Worm (Caenorhabditis elegans): Measurements from ENCODE around the gene E03H12.4.
"Not testable (repeated sequence)": the region's sequence is repeated elsewhere in the genome, so short reads cannot be mapped to it uniquely, and the experiment has no call there.

E03H12.4 gene

ce11 chrIV:5005154-5005553, 22.8 kb downstream of the E03H12.4 start:
- no peak for TF ChIP-seq ceh-8 (GFP tag; optimal IDR thresholded peaks at IDR 0.05)
- no peak for TF ChIP-seq mdl-1 (tag; optimal IDR thresholded peaks at IDR 0.05)
- no peak for TF ChIP-seq pax-3 (tag; optimal IDR thresholded peaks at IDR 0.05)
- no peak for TF ChIP-seq zag-1 (tag; optimal IDR thresholded peaks at IDR 0.05)
- TF ChIP-seq fkh-10 (GFP tag; optimal IDR thresholded peaks at IDR 0.05): no peak
- no peak for TF ChIP-seq fkh-8 (tag; optimal IDR thresholded peaks at IDR 0.05)
- TF ChIP-seq fkh-4 (tag; optimal IDR thresholded peaks at IDR 0.05; ENCODE audit: borderline replicate concordance): no peak
- TF ChIP-seq isw-1 (GFP tag; IDR thresholded peaks at IDR 0.05): no peak
- no peak for TF ChIP-seq ceh-63 (GFP tag; optimal IDR thresholded peaks at IDR 0.05)
- no peak for TF ChIP-seq ama-1 (optimal IDR thresholded peaks at IDR 0.05)

ce11 chrIV:5008378-5008777, 26.0 kb downstream of the E03H12.4 start, which contains the start of gene srm-2:
srm-2 (plus strand) TSS chrIV:5008678.
- no peak for TF ChIP-seq unc-130 (tag; optimal IDR thresholded peaks at IDR 0.05)
- no peak for TF ChIP-seq snpc-4 (tag; optimal IDR thresholded peaks at IDR 0.05)
- no peak for TF ChIP-seq ets-5 (GFP tag; IDR thresholded peaks at IDR 0.05)
- TF ChIP-seq mdl-1 (tag; optimal IDR thresholded peaks at IDR 0.05): no peak
- TF ChIP-seq lin-39 (tag; optimal IDR thresholded peaks at IDR 0.05): no peak
- no peak for TF ChIP-seq Y116A8C.19 (tag; optimal IDR thresholded peaks at IDR 0.05; ENCODE audit: borderline replicate concordance)
- no peak for TF ChIP-seq sox-4 (tag; optimal IDR thresholded peaks at IDR 0.05)
- TF ChIP-seq xbp-1 (tag; optimal IDR thresholded peaks at IDR 0.05): no peak
- no peak for TF ChIP-seq irx-1 (tag; optimal IDR thresholded peaks at IDR 0.05)
- no peak for TF ChIP-seq tlp-1 (tag; optimal IDR thresholded peaks at IDR 0.05)

DNA sequence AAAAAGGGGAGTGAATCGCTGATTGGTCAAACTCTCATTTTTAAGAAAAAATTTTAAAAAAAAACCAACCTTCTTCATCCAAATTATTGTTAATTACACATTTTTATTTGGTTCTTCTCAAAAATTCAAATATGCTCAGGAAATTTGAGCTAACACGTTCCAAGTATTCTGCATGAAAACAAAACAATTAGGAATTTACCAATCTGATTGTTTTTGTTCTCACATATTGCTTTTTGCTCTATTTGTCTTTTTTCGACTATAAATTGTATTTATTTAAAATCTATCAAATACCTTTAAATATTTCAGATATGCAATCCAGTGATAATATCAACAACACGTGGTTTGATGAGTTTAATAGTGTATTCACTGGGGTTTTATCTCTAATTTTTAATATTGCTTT, 29.8 kb downstream of the E03H12.4 start, which contains the start of gene srm-1:
srm-1 (plus strand) TSS at position 301 of the 400 bp plus-strand sequence.
- TF ChIP-seq pqm-1 (tag; optimal IDR thresholded peaks at IDR 0.05) (no peak), nhr-28 (tag; optimal IDR thresholded peaks at IDR 0.05) (no peak), snu-23 (GFP tag; optimal IDR thresholded peaks at IDR 0.05) (no peak), dsc-1 (tag; optimal IDR thresholded peaks at IDR 0.05) (no peak), nhr-76 (tag; optimal IDR thresholded peaks at IDR 0.05) (no peak)

ce11 chrIV:5016461-5016860, 34.1 kb downstream of the E03H12.4 start, which contains the start of gene ssq-4:
ssq-4 (plus strand) TSS chrIV:5016479.
- TF ChIP-seq pqm-1, hlh-4, tlp-1 (tag; optimal IDR thresholded peaks at IDR 0.05): not testable (repeated sequence)

- TF ChIP-seq lin-13 (GFP tag; optimal IDR thresholded peaks at IDR 0.05); C34B4.2 (tag; optimal IDR thresholded peaks at IDR 0.05); pax-3 (tag; optimal IDR thresholded peaks at IDR 0.05): not testable (repeated sequence)
Observed at ce11 chrIV:5017075-5017474, 34.7 kb downstream of the E03H12.4 start, which contains the start of gene T28H11.7. T28H11.7 (minus strand) TSS chrIV:5017175.

- TF ChIP-seq ztf-4 (tag; optimal IDR thresholded peaks at IDR 0.05): no peak
- TF ChIP-seq fkh-10 (GFP tag; optimal IDR thresholded peaks at IDR 0.05): no peak
- no peak for TF ChIP-seq nhr-90 (tag; optimal IDR thresholded peaks at IDR 0.05; ENCODE audit: poor library complexity)
- no peak for TF ChIP-seq pax-3 (tag; optimal IDR thresholded peaks at IDR 0.05)
- TF ChIP-seq fkh-8 (tag; optimal IDR thresholded peaks at IDR 0.05): no peak
- no peak for TF ChIP-seq lin-14 (GFP tag; optimal IDR thresholded peaks at IDR 0.05)
- no peak for TF ChIP-seq mdl-1 (tag; optimal IDR thresholded peaks at IDR 0.05)
- TF ChIP-seq fkh-4 (tag; optimal IDR thresholded peaks at IDR 0.05; ENCODE audit: borderline replicate concordance): no peak
Observed at ce11 chrIV:5020533-5020932, 38.1 kb downstream of the E03H12.4 start, which contains the start of gene T28H11.8. T28H11.8 (minus strand) TSS chrIV:5020633.

DNA sequence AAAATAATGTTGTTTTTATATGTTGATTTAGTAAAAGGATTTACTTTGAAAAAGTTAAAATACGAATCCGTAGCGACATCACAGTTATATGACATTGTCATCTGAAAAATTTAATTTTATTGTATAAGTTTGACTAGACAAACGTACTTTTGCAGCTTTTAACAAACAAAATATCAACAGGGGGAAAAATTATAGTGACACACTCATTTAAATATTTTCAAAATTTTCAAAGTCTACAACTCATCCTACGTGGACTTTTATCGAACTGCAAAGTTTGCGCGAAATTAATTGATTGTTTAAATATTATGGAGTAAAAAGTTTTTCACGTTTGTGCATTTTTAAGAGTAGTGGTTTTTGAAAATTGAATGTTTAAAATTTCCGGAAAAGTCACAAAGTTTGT, 43.2 kb downstream of the E03H12.4 start, which contains the start of gene C09B9.85:
C09B9.85 (minus strand) TSS at position 101 of the 400 bp plus-strand sequence.
- TF ChIP-seq unc-98 (GFP tag; IDR thresholded peaks at IDR 0.05): no peak
- no peak for TF ChIP-seq egl-27 (tag; optimal IDR thresholded peaks at IDR 0.05)
- no peak for TF ChIP-seq zag-1 (tag; optimal IDR thresholded peaks at IDR 0.05)
- TF ChIP-seq blmp-1 (tag; optimal IDR thresholded peaks at IDR 0.05): no peak
- TF ChIP-seq ama-1 (optimal IDR thresholded peaks at IDR 0.05): no peak
- no peak for TF ChIP-seq hlh-4 (tag; optimal IDR thresholded peaks at IDR 0.05)
